Fruit fly (Drosophila melanogaster) whole organism, embryonic: ENCODE data around the gene Crtc.

Source experiments
- Adf1 ChIP-seq: fragments of 200-800 bp; sonication (Bioruptor generic); IDR thresholded peaks from 2 replicates; pipeline ENCODE4 v1.3.6; 2022; ENCODE audit warnings: missing biosample characterization, missing genetic modification characterization
- Asciz ChIP-seq: fragments of 200-800 bp; sonication (Bioruptor generic); optimal IDR thresholded peaks from 2 replicates; lab custom pipeline; 2017; ENCODE audit warnings: missing biosample characterization, mild to moderate bottlenecking, missing genetic modification characterization, missing genetic modification reagents
- Atf3 ChIP-seq: fragments of 200-800 bp; sonication (Bioruptor generic); optimal IDR thresholded peaks from 3 replicates; lab custom pipeline; 2016; ENCODE audit warnings: missing biosample characterization, missing genetic modification characterization
- Awh ChIP-seq: fragments of 200-800 bp; sonication (Bioruptor generic); IDR thresholded peaks from 2 replicates; pipeline ENCODE4, ENCODE4 v1.3.6; 2022; ENCODE audit warnings: missing biosample characterization, missing genetic modification characterization
- Bteb2 ChIP-seq: fragments of 200-800 bp; sonication (Bioruptor generic); optimal IDR thresholded peaks from 2 replicates; lab custom pipeline; 2016; ENCODE audit warnings: missing biosample characterization, missing genetic modification characterization
- CG10431 ChIP-seq: fragments of 200-800 bp; sonication (Bioruptor generic); optimal IDR thresholded peaks from 3 replicates; lab custom pipeline; 2018; ENCODE audit warnings: missing biosample characterization, mild to moderate bottlenecking, missing genetic modification characterization
- CG10959 ChIP-seq: fragments of 200-800 bp; sonication (Bioruptor generic); IDR thresholded peaks from 2 replicates; pipeline ENCODE4 v1.3.6; 2022; ENCODE audit warnings: missing biosample characterization, missing genetic modification characterization
- CG11085 ChIP-seq: fragments of 200-800 bp; sonication (Bioruptor generic); IDR thresholded peaks from 2 replicates; pipeline ENCODE4 v1.3.6; 2022; ENCODE audit warnings: missing biosample characterization, missing genetic modification characterization
- CG11696 ChIP-seq: fragments of 200-800 bp; sonication (Bioruptor generic); IDR thresholded peaks from 2 replicates; pipeline ENCODE4 v1.3.6; 2022; ENCODE audit warnings: missing biosample characterization, missing genetic modification characterization
- CG13287 ChIP-seq: fragments of 200-800 bp; sonication (Bioruptor generic); IDR thresholded peaks from 2 replicates; pipeline ENCODE4 v1.3.6; 2022; ENCODE audit warnings: missing biosample characterization, missing genetic modification characterization; ENCODE audit not compliant: partially characterized antibody
- CG14441 ChIP-seq: fragments of 200-800 bp; sonication (Bioruptor generic); IDR thresholded peaks from 2 replicates; pipeline ENCODE4 v1.3.6; 2022; ENCODE audit warnings: missing biosample characterization, missing genetic modification characterization
- CG15479 ChIP-seq: fragments of 200-800 bp; sonication (Bioruptor generic); optimal IDR thresholded peaks from 3 replicates; lab custom pipeline; 2019; ENCODE audit warnings: missing biosample characterization, mild to moderate bottlenecking, missing genetic modification characterization, moderate library complexity
- CG15696 ChIP-seq: fragments of 200-800 bp; sonication (Bioruptor generic); optimal IDR thresholded peaks from 2 replicates; lab custom pipeline; 2019; ENCODE audit warnings: missing biosample characterization, mild to moderate bottlenecking, missing genetic modification characterization, moderate library complexity
- CG1603 ChIP-seq: fragments of 200-800 bp; sonication (Bioruptor generic); optimal IDR thresholded peaks from 2 replicates; lab custom pipeline; 2019; ENCODE audit warnings: missing biosample characterization, mild to moderate bottlenecking, missing genetic modification characterization, moderate library complexity
- CG30020 ChIP-seq: fragments of 200-800 bp; optimal IDR thresholded peaks from 2 replicates; lab custom pipeline; 2019; ENCODE audit warnings: missing biosample characterization, mild to moderate bottlenecking, missing genetic modification characterization, moderate library complexity
- CG34376 ChIP-seq: fragments of 200-800 bp; sonication (Bioruptor generic); optimal IDR thresholded peaks from 2 replicates; lab custom pipeline; 2018; ENCODE audit warnings: missing biosample characterization, mild to moderate bottlenecking, missing genetic modification characterization
- CG4820 ChIP-seq: fragments of 200-800 bp; sonication (Bioruptor generic); optimal IDR thresholded peaks from 3 replicates; lab custom pipeline; 2016; ENCODE audit warnings: missing biosample characterization, missing genetic modification characterization
- CG7786 ChIP-seq: fragments of 200-800 bp; sonication (Bioruptor generic); optimal IDR thresholded peaks from 2 replicates; lab custom pipeline; 2016; ENCODE audit warnings: missing biosample characterization, missing genetic modification characterization
- CG7928 ChIP-seq: fragments of 200-800 bp; sonication (Bioruptor generic); optimal IDR thresholded peaks from 2 replicates; lab custom pipeline; 2017; ENCODE audit warnings: missing biosample characterization, mild to moderate bottlenecking, missing genetic modification characterization
- CG7963 ChIP-seq: fragments of 200-800 bp; sonication (Bioruptor generic); IDR thresholded peaks from 3 replicates; pipeline ENCODE4 v1.3.6; 2022; ENCODE audit warnings: missing biosample characterization, missing genetic modification characterization; ENCODE audit not compliant: partially characterized antibody
- CG8281 ChIP-seq: fragments of 200-800 bp; sonication (Bioruptor generic); optimal IDR thresholded peaks from 2 replicates; lab custom pipeline; 2018; ENCODE audit warnings: missing biosample characterization, mild to moderate bottlenecking, missing genetic modification characterization, moderate library complexity
- CG9727 ChIP-seq: fragments of 200-800 bp; sonication (Bioruptor generic); optimal IDR thresholded peaks from 3 replicates; lab custom pipeline; 2017; ENCODE audit warnings: missing biosample characterization, mild to moderate bottlenecking, missing genetic modification characterization
- CHES-1-like ChIP-seq: fragments of 200-800 bp; sonication (Bioruptor generic); optimal IDR thresholded peaks from 2 replicates; lab custom pipeline; 2016; ENCODE audit warnings: missing biosample characterization, missing genetic modification characterization
- D19A ChIP-seq: fragments of 200-800 bp; optimal IDR thresholded peaks from 3 replicates; lab custom pipeline; 2019; ENCODE audit warnings: missing biosample characterization, mild to moderate bottlenecking, missing genetic modification characterization, moderate library complexity
- Deaf1 ChIP-seq: fragments of 200-800 bp; optimal IDR thresholded peaks from 3 replicates; lab custom pipeline; 2019; ENCODE audit warnings: missing biosample characterization, mild to moderate bottlenecking, missing genetic modification characterization, moderate library complexity
- Dfd ChIP-seq, 2 experiments: fragments of >200 bp; optimal IDR thresholded peaks; 2 replicates each; lab custom pipeline; 2017; ENCODE audit warnings: missing biosample characterization in 2 of 2, missing genetic modification characterization in 2 of 2
- Gug ChIP-seq: fragments of 200-800 bp; sonication (Bioruptor generic); IDR thresholded peaks from 4 replicates; pipeline ENCODE4 v1.3.6; 2022; ENCODE audit warnings: missing biosample characterization, missing genetic modification characterization
- Hr78 ChIP-seq, 2 experiments: fragments of 200-800 bp in 1 of 2; fragments of >200 bp in 1 of 2; sonication (Bioruptor generic) in 1 of 2; optimal IDR thresholded peaks; 2 replicates each; lab custom pipeline; 2017 to 2019; ENCODE audit warnings: missing biosample characterization in 2 of 2, missing genetic modification characterization in 2 of 2, mild to moderate bottlenecking in 1 of 2, moderate library complexity in 1 of 2
- Lpt ChIP-seq: fragments of >200 bp; optimal IDR thresholded peaks from 2 replicates; lab custom pipeline; 2018; ENCODE audit warnings: missing biosample characterization, missing genetic modification characterization
- Med ChIP-seq: fragments of 200-800 bp; sonication (Bioruptor generic); peaks from one replicate; lab custom pipeline; 2016; ENCODE audit warnings: missing biosample characterization, missing genetic modification characterization, mild to moderate bottlenecking, inconsistent platforms, moderate library complexity
- NK7.1 ChIP-seq: fragments of 200-800 bp; sonication (Bioruptor generic); optimal IDR thresholded peaks from 3 replicates; lab custom pipeline; 2016; ENCODE audit warnings: missing biosample characterization, missing genetic modification characterization
- PHDP ChIP-seq: fragments of 200-800 bp; sonication (Bioruptor generic); optimal IDR thresholded peaks from 3 replicates; lab custom pipeline; 2018; ENCODE audit warnings: missing biosample characterization, mild to moderate bottlenecking, missing genetic modification characterization, moderate library complexity
- Ssrp ChIP-seq: fragments of 200-800 bp; sonication (Bioruptor generic); optimal IDR thresholded peaks from 2 replicates; lab custom pipeline; 2018; ENCODE audit warnings: missing biosample characterization, mild to moderate bottlenecking, missing genetic modification characterization, moderate library complexity
- Vsx1 ChIP-seq: fragments of 200-800 bp; sonication (Bioruptor generic); optimal IDR thresholded peaks from 2 replicates; lab custom pipeline; 2017; ENCODE audit warnings: missing biosample characterization, mild to moderate bottlenecking, missing genetic modification characterization, missing genetic modification reagents
- chinmo ChIP-seq: fragments of 200-800 bp; sonication (Bioruptor generic); IDR thresholded peaks from 4 replicates; pipeline ENCODE4 v1.3.6; 2022; ENCODE audit warnings: missing biosample characterization, missing genetic modification characterization; ENCODE audit not compliant: partially characterized antibody
- crol ChIP-seq: fragments of 200-800 bp; sonication (Bioruptor generic); IDR thresholded peaks from 2 replicates; pipeline ENCODE4 v1.3.6; 2022; ENCODE audit warnings: missing biosample characterization, missing genetic modification characterization
- da ChIP-seq: fragments of 200-800 bp; sonication (Bioruptor generic); optimal IDR thresholded peaks from 2 replicates; lab custom pipeline; 2016; ENCODE audit warnings: missing biosample characterization, missing genetic modification characterization
- danr ChIP-seq: fragments of 200-800 bp; sonication (Bioruptor generic); IDR thresholded peaks from 2 replicates; pipeline ENCODE4 v1.3.6; 2022; ENCODE audit warnings: missing biosample characterization, missing genetic modification characterization
- dm ChIP-seq: fragments of 200-800 bp; sonication (Bioruptor generic); optimal IDR thresholded peaks from 3 replicates; lab custom pipeline; 2016; ENCODE audit warnings: missing biosample characterization, missing genetic modification characterization
- dmrt11E ChIP-seq: fragments of 200-800 bp; sonication (Bioruptor generic); optimal IDR thresholded peaks from 3 replicates; lab custom pipeline; 2018; ENCODE audit warnings: missing biosample characterization, mild to moderate bottlenecking, missing genetic modification characterization, moderate library complexity
- ems ChIP-seq: fragments of 200-800 bp; sonication (Bioruptor generic); optimal IDR thresholded peaks from 3 replicates; lab custom pipeline; 2016; ENCODE audit warnings: missing biosample characterization, missing genetic modification characterization
- gt ChIP-seq: fragments of 200-800 bp; sonication (Bioruptor generic); IDR thresholded peaks from 2 replicates; pipeline ENCODE4 v1.3.6; 2022; ENCODE audit warnings: missing biosample characterization, missing genetic modification characterization
- kah ChIP-seq: fragments of 200-800 bp; sonication (Bioruptor generic); optimal IDR thresholded peaks from 2 replicates; lab custom pipeline; 2018; ENCODE audit warnings: missing biosample characterization, mild to moderate bottlenecking, missing genetic modification characterization
- kay ChIP-seq: fragments of 200-800 bp; sonication (Bioruptor generic); optimal IDR thresholded peaks from 2 replicates; lab custom pipeline; 2016; ENCODE audit warnings: missing biosample characterization, missing genetic modification characterization
- mirr ChIP-seq: fragments of 200-800 bp; sonication (Bioruptor generic); optimal IDR thresholded peaks from 3 replicates; lab custom pipeline; 2018; ENCODE audit warnings: missing biosample characterization, mild to moderate bottlenecking, missing genetic modification characterization
- pan ChIP-seq, 4 experiments: fragments of >200 bp in 3 of 4; fragments of 200-800 bp in 1 of 4; sonication (Bioruptor generic) in 1 of 4; optimal IDR thresholded peaks in 3 of 4; IDR thresholded peaks in 1 of 4; 2 replicates each; pipeline versions ENCODE4 v1.3.6 to Lab custom; 2017 to 2022; ENCODE audit warnings: missing biosample characterization in 2 of 4, missing genetic modification characterization in 2 of 4, mixed read lengths in 1 of 4
- ro ChIP-seq: fragments of 200-800 bp; sonication (Bioruptor generic); IDR thresholded peaks from 2 replicates; pipeline ENCODE4 v1.3.6; 2022; ENCODE audit warnings: missing biosample characterization, missing genetic modification characterization
- schlank ChIP-seq: fragments of 200-800 bp; sonication (Bioruptor generic); optimal IDR thresholded peaks from 2 replicates; lab custom pipeline; 2018; ENCODE audit warnings: missing biosample characterization, mild to moderate bottlenecking, missing genetic modification characterization
- sens ChIP-seq: fragments of 200-800 bp; sonication (Bioruptor generic); peaks from one replicate; lab custom pipeline; 2016; ENCODE audit warnings: missing biosample characterization, missing genetic modification characterization
- tap ChIP-seq: fragments of 200-800 bp; optimal IDR thresholded peaks from 3 replicates; lab custom pipeline; 2019; ENCODE audit warnings: missing biosample characterization, mild to moderate bottlenecking, missing genetic modification characterization, moderate library complexity
- vnd ChIP-seq: fragments of 200-800 bp; sonication (Bioruptor generic); IDR thresholded peaks from 3 replicates; pipeline ENCODE4 v1.3.6; 2022; ENCODE audit warnings: missing biosample characterization, missing genetic modification characterization; ENCODE audit not compliant: partially characterized antibody

Gene Crtc

DNA sequence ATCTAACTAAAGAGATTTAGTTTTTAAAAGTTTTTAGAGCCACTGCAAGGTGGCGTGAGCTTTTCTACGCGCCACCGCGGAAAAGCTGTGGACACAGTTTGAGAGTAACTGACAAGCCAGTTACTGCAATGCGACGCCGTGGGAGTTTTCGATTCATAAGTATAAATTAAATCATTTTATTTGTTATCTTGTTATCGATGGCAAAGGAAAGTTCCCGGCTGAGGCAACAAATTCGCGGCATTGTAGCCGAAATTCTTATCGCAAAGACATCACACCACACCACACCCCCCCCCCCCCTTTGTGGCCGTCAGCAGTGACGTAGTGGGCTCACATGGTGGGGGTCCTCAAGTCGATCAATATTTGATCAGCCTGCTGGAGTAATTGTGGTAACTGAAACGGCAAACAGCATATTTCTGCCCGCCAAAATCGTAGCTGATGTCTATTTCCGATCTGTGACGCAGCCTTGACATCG is 13.2 kb downstream of the Crtc start (continued):
- TF ChIP-seq vnd (GFP tag; lab: Robert Waterston, UW), result no peak
- TF ChIP-seq CG7963, result no peak
- no peak for TF ChIP-seq CG15696 (tag; lab: Kevin White, UChicago)
- no peak for TF ChIP-seq ems (GFP tag; lab: Kevin White, UChicago)
- peak; percentile 89 for TF ChIP-seq Med (GFP tag; lab: Kevin White, UChicago)
- no peak for TF ChIP-seq Bteb2 (GFP tag; lab: Kevin White, UChicago)
- peak; percentile 22 for TF ChIP-seq schlank (tag; lab: Kevin White, UChicago)
- no peak for TF ChIP-seq CG7786 (GFP tag; lab: Kevin White, UChicago)
- TF ChIP-seq mirr (GFP tag; lab: Kevin White, UChicago), result peak; percentile 53
- no peak for TF ChIP-seq CG30020 (tag; lab: Kevin White, UChicago)
- TF ChIP-seq Adf1 (GFP tag; lab: Robert Waterston, UW), result peak; percentile 35
- TF ChIP-seq PHDP (tag; lab: Kevin White, UChicago), result peak; percentile 37
- TF ChIP-seq danr (GFP tag; lab: Robert Waterston, UW), result no peak
- no peak for TF ChIP-seq CG4820 (GFP tag; lab: Kevin White, UChicago)
- peak; percentile 31 for TF ChIP-seq CG9727
- no peak for TF ChIP-seq CG15479 (GFP tag; lab: Kevin White, UChicago)
- no peak for TF ChIP-seq Ssrp
- peak; percentile 23 for TF ChIP-seq kah (GFP tag; lab: Kevin White, UChicago)
- peak; percentile 12 for TF ChIP-seq CHES-1-like (GFP tag; lab: Kevin White, UChicago)
- TF ChIP-seq Vsx1 (GFP tag; lab: Kevin White, UChicago), result no peak
- peak; percentile 89 for TF ChIP-seq crol (GFP tag; lab: Robert Waterston, UW)
- TF ChIP-seq Awh (GFP tag; lab: Robert Waterston, UW), result no peak
- TF ChIP-seq CG10431, result no peak
- no peak for TF ChIP-seq gt (GFP tag; lab: Robert Waterston, UW)
- TF ChIP-seq CG11696, result no peak
- no peak for TF ChIP-seq Lpt (GFP tag; lab: Kevin White, UChicago)
- no peak for TF ChIP-seq kay (GFP tag; lab: Kevin White, UChicago)
- no peak for TF ChIP-seq dmrt11E (tag; lab: Kevin White, UChicago)
- no peak for TF ChIP-seq Atf3 (GFP tag; lab: Kevin White, UChicago)
- no peak for TF ChIP-seq CG11085 (GFP tag; lab: Robert Waterston, UW)
- peak; percentile 4 for TF ChIP-seq dm (GFP tag; lab: Kevin White, UChicago)
- TF ChIP-seq CG7928 (GFP tag; lab: Kevin White, UChicago), result no peak
- peak; percentile 76 for TF ChIP-seq CG34376 (GFP tag; lab: Kevin White, UChicago)
- no peak for TF ChIP-seq sens
- no peak for TF ChIP-seq Gug (GFP tag; lab: Robert Waterston, UW)
- peak; percentile 62 for TF ChIP-seq CG1603 (tag; lab: Kevin White, UChicago)
- TF ChIP-seq tap (tag; lab: Kevin White, UChicago), result no peak
- TF ChIP-seq Deaf1 (tag; lab: Kevin White, UChicago), result no peak
- TF ChIP-seq NK7.1 (GFP tag; lab: Kevin White, UChicago), result no peak
- TF ChIP-seq D19A (tag; lab: Kevin White, UChicago), result no peak
- TF ChIP-seq CG10959 (GFP tag; lab: Robert Waterston, UW), result no peak
- TF ChIP-seq da (GFP tag; lab: Kevin White, UChicago), result no peak
- TF ChIP-seq CG14441 (GFP tag; lab: Robert Waterston, UW), result no peak
- TF ChIP-seq chinmo (GFP tag; lab: Robert Waterston, UW), result peak; percentile 90
- peak; percentile 58 for TF ChIP-seq Asciz (GFP tag; lab: Kevin White, UChicago)
- no peak for TF ChIP-seq ro
- no peak for TF ChIP-seq CG8281 (tag; lab: Kevin White, UChicago)
- TF ChIP-seq Dfd (GFP tag; optimal IDR thresholded peaks at IDR 0.05; lab: Kevin White, UChicago), result no peak
- TF ChIP-seq pan (optimal IDR thresholded peaks at IDR 0.05; lab: Kevin White, UChicago), result no peak
- TF ChIP-seq pan (GFP tag; optimal IDR thresholded peaks at IDR 0.05 in 1 of 2, IDR thresholded peaks at IDR 0.05 in 1 of 2), result peak in 1 of 2 experiments; percentile 54
- no peak for TF ChIP-seq Hr78 (GFP tag; optimal IDR thresholded peaks at IDR 0.05; lab: Kevin White, UChicago)
- TF ChIP-seq CG13287 (GFP tag; lab: Robert Waterston, UW), result no peak
